Worm (Caenorhabditis elegans) whole organism, midembryonic: ENCODE data around the gene myrf-1.

Source experiments
- T22C8.4 ChIP-seq: fragments of 200-800 bp; sonication (Bioruptor generic); IDR thresholded peaks from 2 replicates; pipeline ENCODE4 v1.3.6; 2022; ENCODE audit warnings: missing genetic modification characterization, missing compliant biosample characterization
- flt-1 ChIP-seq: fragments of 200-800 bp; sonication (Bioruptor generic); IDR thresholded peaks from 2 replicates; pipeline ENCODE4 v1.3.6; 2022; ENCODE audit warnings: missing genetic modification characterization, missing compliant biosample characterization
- ztf-23 ChIP-seq: fragments of 200-800 bp; sonication (Bioruptor generic); IDR thresholded peaks from 2 replicates; pipeline ENCODE4 v1.3.6; 2022; ENCODE audit warnings: missing genetic modification reagents, missing genetic modification characterization, missing compliant biosample characterization

ce11 chrII:10449707-10450106 lies 52.6 kb downstream of the myrf-1 start, which contains the start of gene lin-56:
- TF ChIP-seq flt-1 (GFP tag; lab: Robert Waterston, UW): no peak
- TF ChIP-seq ztf-23 (GFP tag; lab: Robert Waterston, UW): no peak
- no peak for TF ChIP-seq T22C8.4 (GFP tag; lab: Robert Waterston, UW)
